Worm (Caenorhabditis elegans): Measurements from ENCODE around the gene F37C4.6.

The F37C4.6 gene

DNA sequence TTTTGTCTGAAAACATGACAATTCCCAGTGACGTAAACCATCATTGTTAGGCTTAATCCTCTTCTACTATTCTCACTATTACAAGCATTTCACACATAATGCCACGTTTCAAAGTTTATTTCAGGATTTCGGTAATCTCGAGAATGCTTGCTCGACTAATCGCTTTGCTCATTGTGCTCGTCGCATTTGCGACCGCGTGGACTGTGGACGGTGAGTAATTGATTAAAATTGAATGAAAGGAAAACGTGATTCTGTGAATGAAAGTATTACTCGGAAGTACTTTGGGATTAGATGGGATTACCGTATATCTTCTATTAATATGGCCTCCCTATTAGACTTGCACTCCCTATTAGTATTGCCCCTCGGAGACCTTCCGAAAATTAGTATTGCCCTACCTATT, 44.4 kb downstream of the F37C4.6 start:
- TF ChIP-seq unc-62 (GFP tag; optimal IDR thresholded peaks at IDR 0.05) = no peak

DNA sequence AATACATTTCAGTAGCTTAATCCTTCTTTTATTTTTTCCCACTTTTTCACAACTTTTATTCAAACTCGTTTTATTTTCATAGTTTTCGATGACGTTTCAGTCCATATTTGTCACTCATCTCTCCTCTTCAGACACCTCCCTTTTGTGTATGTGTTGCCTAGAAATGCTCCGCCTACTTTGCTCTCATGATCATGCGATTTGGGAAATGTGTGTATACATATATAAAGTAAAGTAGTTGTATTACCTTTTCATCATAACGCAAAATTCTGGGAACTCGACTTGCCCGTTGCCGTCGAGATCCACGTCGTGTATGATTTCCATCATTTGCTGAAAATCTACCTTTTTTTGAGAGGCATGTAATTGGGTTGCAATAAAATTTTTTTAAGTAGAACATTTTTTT, 46.1 kb downstream of the F37C4.6 start:
- TF ChIP-seq unc-62 (GFP tag; optimal IDR thresholded peaks at IDR 0.05) = no peak

ce11 chrIV:3827724-3828123, 50.4 kb downstream of the F37C4.6 start:
- no peak for TF ChIP-seq unc-62 (GFP tag; optimal IDR thresholded peaks at IDR 0.05)

ce11 chrIV:3826590-3827128, 51.5 kb downstream of the F37C4.6 start, which contains the start of gene F28F9.3:
Gene F28F9.3 (plus strand): TSS chrIV:3826890.
- TF ChIP-seq unc-62 (GFP tag; optimal IDR thresholded peaks at IDR 0.05) = no peak

Data from whole organism, dauer.